Worm (Caenorhabditis elegans) whole organism, L4 larva: ENCODE results near the gene K02E7.7.
A peak's percentile ranks its signal among the peaks of the same experiment; 100 is the strongest.
"Not testable (repeated sequence)": the region's sequence is repeated elsewhere in the genome, so short reads cannot be mapped to it uniquely, and the experiment has no call there.

Source experiments
- F26F4.8 ChIP-seq: fragments of 200-800 bp; sonication (Bioruptor generic); conservative IDR thresholded peaks from 2 replicates; pipeline ENCODE4 v1.3.6; 2022; ENCODE audit warnings: missing genetic modification characterization, missing compliant biosample characterization
- attf-4 ChIP-seq: sonication (generic microtip); optimal IDR thresholded peaks from 3 replicates; lab custom pipeline; 2017; ENCODE audit warnings: missing biosample characterization, missing genetic modification characterization
- ceh-28 ChIP-seq: fragments of 150-350 bp; optimal IDR thresholded peaks from 2 replicates; lab custom pipeline; 2014; ENCODE audit warnings: missing biosample characterization, missing genetic modification reagents, missing genetic modification characterization
- ceh-44 ChIP-seq: fragments of 200-800 bp; sonication (Bioruptor generic); IDR thresholded peaks from 2 replicates; pipeline ENCODE4 v1.3.6; 2022; ENCODE audit warnings: missing genetic modification reagents, missing genetic modification characterization, missing compliant biosample characterization
- daf-16 ChIP-seq, 3 experiments: sonication (generic microtip); optimal IDR thresholded peaks; 2 replicates each; lab custom pipeline; 2016 to 2017; ENCODE audit warnings: missing genetic modification characterization in 3 of 3, missing genetic modification reagents in 3 of 3, mild to moderate bottlenecking in 2 of 3, missing compliant biosample characterization in 2 of 3, missing biosample characterization in 1 of 3, moderate library complexity in 1 of 3
- dmd-6 ChIP-seq: fragments of 200-800 bp; sonication (Bioruptor generic); IDR thresholded peaks from 2 replicates; pipeline ENCODE4 v1.3.6; 2022; ENCODE audit warnings: missing genetic modification reagents, missing genetic modification characterization, missing compliant biosample characterization
- dmd-9 ChIP-seq: fragments of 200-800 bp; sonication (Bioruptor generic); IDR thresholded peaks from 2 replicates; pipeline ENCODE4 v1.3.6; 2022; ENCODE audit warnings: missing genetic modification reagents, missing genetic modification characterization, missing compliant biosample characterization
- fos-1 ChIP-seq: fragments of 150-350 bp; optimal IDR thresholded peaks from 2 replicates; lab custom pipeline; 2014; ENCODE audit warnings: missing biosample characterization, missing genetic modification characterization
- hlh-11 ChIP-seq: fragments of 200-800 bp; sonication (Bioruptor generic); optimal IDR thresholded peaks from 2 replicates; lab custom pipeline; 2018; ENCODE audit warnings: mild to moderate bottlenecking, missing genetic modification characterization, missing compliant biosample characterization
- lim-7 ChIP-seq: fragments of 200-800 bp; sonication (Bioruptor generic); IDR thresholded peaks from 2 replicates; pipeline ENCODE4 v1.3.6; 2022; ENCODE audit warnings: missing genetic modification characterization, missing compliant biosample characterization
- lin-29 ChIP-seq: fragments of 200-800 bp; sonication (Bioruptor generic); IDR thresholded peaks from 2 replicates; pipeline ENCODE4 v1.3.6; 2022; ENCODE audit warnings: missing genetic modification reagents, missing genetic modification characterization, missing compliant biosample characterization
- lin-39 ChIP-seq: fragments of 150-350 bp; optimal IDR thresholded peaks from 2 replicates; lab custom pipeline; 2014; ENCODE audit warnings: missing biosample characterization, missing genetic modification reagents, missing genetic modification characterization
- madf-5 ChIP-seq, 2 experiments: fragments of 200-800 bp; sonication (Bioruptor generic); IDR thresholded peaks; 2 replicates each; pipeline ENCODE4 v1.3.6; 2022; ENCODE audit warnings: missing compliant biosample characterization in 2 of 2, missing genetic modification characterization in 2 of 2
- mdl-1 ChIP-seq, 2 experiments: fragments of 150-350 bp in 1 of 2; sonication (generic microtip) in 1 of 2; optimal IDR thresholded peaks; 2 replicates each; lab custom pipeline; 2014 to 2017; ENCODE audit warnings: missing biosample characterization in 2 of 2, missing genetic modification characterization in 2 of 2
- mdt-29 ChIP-seq: fragments of 200-800 bp; sonication (Bioruptor generic); IDR thresholded peaks from 2 replicates; pipeline ENCODE4 v1.3.6; 2022; ENCODE audit warnings: missing genetic modification reagents, missing genetic modification characterization, missing compliant biosample characterization
- mxl-2 ChIP-seq: fragments of 200-800 bp; sonication (Bioruptor generic); conservative IDR thresholded peaks from 2 replicates; pipeline ENCODE4 v1.3.6; 2022; ENCODE audit warnings: missing genetic modification reagents, missing genetic modification characterization, missing compliant biosample characterization
- nhr-102 ChIP-seq: sonication (generic microtip); optimal IDR thresholded peaks from 2 replicates; lab custom pipeline; 2016; ENCODE audit warnings: mild to moderate bottlenecking, missing genetic modification characterization, moderate library complexity, missing compliant biosample characterization
- nhr-111 ChIP-seq: fragments of 200-800 bp; sonication (Bioruptor generic); optimal IDR thresholded peaks from 2 replicates; lab custom pipeline; 2018; ENCODE audit warnings: mild to moderate bottlenecking, missing genetic modification characterization, missing compliant biosample characterization
- nhr-237 ChIP-seq: sonication (generic microtip); optimal IDR thresholded peaks from 2 replicates; lab custom pipeline; 2017; ENCODE audit warnings: missing biosample characterization, missing genetic modification characterization
- nhr-28 ChIP-seq: fragments of 150-350 bp; optimal IDR thresholded peaks from 2 replicates; lab custom pipeline; 2014; ENCODE audit warnings: missing biosample characterization, missing genetic modification characterization
- nhr-77 ChIP-seq: fragments of 150-350 bp; optimal IDR thresholded peaks from 2 replicates; lab custom pipeline; 2014; ENCODE audit warnings: missing biosample characterization, missing genetic modification characterization
- pha-4 ChIP-seq, 2 experiments: fragments of 150-350 bp in 1 of 2; fragments of 200-800 bp in 1 of 2; sonication (Bioruptor generic) in 1 of 2; IDR thresholded peaks in 1 of 2; optimal IDR thresholded peaks in 1 of 2; 2 replicates each; pipeline versions ENCODE4 v1.3.6 to Lab custom; 2014 to 2022; ENCODE audit warnings: missing genetic modification characterization in 2 of 2, missing genetic modification reagents in 2 of 2, missing biosample characterization in 1 of 2, missing compliant biosample characterization in 1 of 2
- php-3 ChIP-seq: fragments of 200-800 bp; sonication (Bioruptor generic); IDR thresholded peaks from 2 replicates; pipeline ENCODE4 v1.3.6; 2022; ENCODE audit warnings: missing genetic modification reagents, missing genetic modification characterization, missing compliant biosample characterization
- pqm-1 ChIP-seq: sonication (generic microtip); optimal IDR thresholded peaks from 2 replicates; lab custom pipeline; 2017; ENCODE audit warnings: missing biosample characterization, missing genetic modification characterization
- rbr-2 ChIP-seq: sonication (generic microtip); optimal IDR thresholded peaks from 2 replicates; lab custom pipeline; 2016; ENCODE audit warnings: missing genotype, missing genetic modification characterization, missing compliant biosample characterization
- sdz-12 ChIP-seq: fragments of 200-800 bp; sonication (Bioruptor generic); optimal IDR thresholded peaks from 2 replicates; lab custom pipeline; 2018; ENCODE audit warnings: mild to moderate bottlenecking, missing genetic modification characterization, missing compliant biosample characterization
- skn-1 ChIP-seq: fragments of 150-350 bp; optimal IDR thresholded peaks from 2 replicates; lab custom pipeline; 2014; ENCODE audit warnings: missing biosample characterization, missing genetic modification characterization
- snpc-1.2 ChIP-seq: fragments of 200-800 bp; sonication (Bioruptor generic); IDR thresholded peaks from 2 replicates; pipeline ENCODE4 v1.3.6; 2022; ENCODE audit warnings: missing genetic modification reagents, missing genetic modification characterization, missing compliant biosample characterization
- snpc-4 ChIP-seq: fragments of 150-350 bp; optimal IDR thresholded peaks from 2 replicates; lab custom pipeline; 2014; ENCODE audit warnings: missing biosample characterization, missing genetic modification characterization
- tra-1 ChIP-seq: fragments of 200-800 bp; sonication (Bioruptor generic); IDR thresholded peaks from 2 replicates; pipeline ENCODE4 v1.3.6; 2022; ENCODE audit warnings: missing genetic modification reagents, missing genetic modification characterization, missing compliant biosample characterization
- unc-130 ChIP-seq: sonication (generic microtip); optimal IDR thresholded peaks from 2 replicates; lab custom pipeline; 2016; ENCODE audit warnings: missing genetic modification reagents, missing genetic modification characterization, missing compliant biosample characterization
- zag-1 ChIP-seq: fragments of 150-350 bp; optimal IDR thresholded peaks from 2 replicates; lab custom pipeline; 2014; ENCODE audit warnings: missing biosample characterization, missing genetic modification characterization

Gene K02E7.7

ce11 chrII:1054724-1055123 lies at the start of gene K02E7.7:
Gene K02E7.7 (plus strand): TSS chrII:1055024.
- not testable (repeated sequence) for TF ChIP-seq php-3 (GFP tag; lab: Robert Waterston, UW); nhr-237 (tag; lab: Kevin White, UChicago); ceh-44 (GFP tag; lab: Robert Waterston, UW)

ce11 chrII:1006375-1006774 lies 48.4 kb upstream of the K02E7.7 start, which contains the start of gene F45D11.14:
Gene F45D11.14 (minus strand): TSS chrII:1006475.
- TF ChIP-seq lin-29; pha-4 (GFP tag; IDR thresholded peaks at IDR 0.05; lab: Robert Waterston, UW); pha-4 (tag; optimal IDR thresholded peaks at IDR 0.05; lab: Kevin White, UChicago); zag-1 (tag; lab: Kevin White, UChicago): not testable (repeated sequence)
- TF ChIP-seq, all 104 proteins: peak for 0; not testable (repeated sequence) for 104

- not testable (repeated sequence) for TF ChIP-seq lim-7 (GFP tag; lab: Robert Waterston, UW); attf-4; snpc-1.2
Measured at ce11 chrII:1024684-1025083, 30.1 kb upstream of the K02E7.7 start, which contains the start of gene btb-11. Gene btb-11 (minus strand): TSS chrII:1024784.

ce11 chrII:1026670-1027069 lies 28.2 kb upstream of the K02E7.7 start, which contains the start of gene M01D1.12:
Gene M01D1.12 (plus strand): TSS chrII:1026970.
- TF ChIP-seq hlh-11 (tag; lab: Kevin White, UChicago) = no peak
- no peak for TF ChIP-seq dmd-9
- no peak for TF ChIP-seq sdz-12 (GFP tag; lab: Kevin White, UChicago)
- TF ChIP-seq lin-29 = no peak
- no peak for TF ChIP-seq fos-1 (tag; lab: Kevin White, UChicago)
- no peak for TF ChIP-seq nhr-111 (GFP tag; lab: Kevin White, UChicago)
- TF ChIP-seq ceh-44 (GFP tag; lab: Robert Waterston, UW) = no peak
- no peak for TF ChIP-seq snpc-4 (tag; lab: Kevin White, UChicago)
- TF ChIP-seq skn-1 (tag; lab: Kevin White, UChicago) = no peak

- TF ChIP-seq tra-1 (0 out of 2 replicates have a peak, but pooled peaks have one; percentile 23), ceh-28 (tag; lab: Kevin White, UChicago) (no peak), daf-16 (GFP tag; optimal IDR thresholded peaks at IDR 0.05; lab: Kevin White, UChicago) (no peak), daf-16 (tag; optimal IDR thresholded peaks at IDR 0.05; lab: Kevin White, UChicago) (peak; percentile 68), mxl-2 (no peak), mdt-29 (GFP tag; lab: Robert Waterston, UW) (no peak), lin-29 (no peak), fos-1 (tag; lab: Kevin White, UChicago) (no peak), lin-39 (tag; lab: Kevin White, UChicago) (no peak), pqm-1 (tag; lab: Kevin White, UChicago) (peak; percentile 52), nhr-102 (no peak), F26F4.8 (GFP tag; lab: Robert Waterston, UW) (no peak), madf-5 (GFP tag; IDR thresholded peaks at IDR 0.05; lab: Robert Waterston, UW) (no peak), skn-1 (tag; lab: Kevin White, UChicago) (no peak), unc-130 (GFP tag; lab: Kevin White, UChicago) (no peak), mdl-1 (tag; optimal IDR thresholded peaks at IDR 0.05; lab: Kevin White, UChicago) (no peak), rbr-2 (tag; lab: Kevin White, UChicago) (no peak), dmd-6 (GFP tag; lab: Robert Waterston, UW) (peak; percentile 68), nhr-28 (peak; percentile 65), nhr-77 (peak; percentile 41)
Measured at ce11 chrII:1028602-1029001, 26.2 kb upstream of the K02E7.7 start, which contains the start of gene math-34. Gene math-34 (plus strand): TSS chrII:1028972.
